Fruit fly (Drosophila melanogaster) whole organism, wandering third instar larva: ENCODE measurements around the gene CG31287.

Source experiments
- CG32264 ChIP-seq: fragments of 200-800 bp; sonication (Bioruptor generic); optimal IDR thresholded peaks from 2 replicates; lab custom pipeline; 2016; ENCODE audit warnings: missing biosample characterization, missing genetic modification characterization
- CG9705 ChIP-seq: fragments of 200-800 bp; sonication (Bioruptor generic); optimal IDR thresholded peaks from 2 replicates; lab custom pipeline; 2018; ENCODE audit warnings: missing biosample characterization, mild to moderate bottlenecking, missing genetic modification characterization
- CrebA ChIP-seq: fragments of 200-800 bp; sonication (Bioruptor generic); optimal IDR thresholded peaks from 2 replicates; lab custom pipeline; 2016; ENCODE audit warnings: missing biosample characterization, mild to moderate bottlenecking, missing genetic modification characterization, borderline replicate concordance
- Dif ChIP-seq: fragments of 200-275, 200-300 bp; sonication (Bioruptor generic); optimal IDR thresholded peaks from 2 replicates; lab custom pipeline; 2018; ENCODE audit warnings: missing biosample characterization, missing genetic modification characterization; ENCODE audit not compliant: partially characterized antibody
- GATAd ChIP-seq: sonication (Bioruptor generic); optimal IDR thresholded peaks from 2 replicates; lab custom pipeline; 2016; ENCODE audit warnings: missing biosample characterization, missing genetic modification characterization
- HLH106 ChIP-seq: fragments of 200-800 bp; optimal IDR thresholded peaks from 3 replicates; lab custom pipeline; 2019; ENCODE audit warnings: missing biosample characterization, mild to moderate bottlenecking, missing genetic modification characterization, moderate library complexity
- Hnf4 ChIP-seq: fragments of 200-800 bp; sonication (Bioruptor generic); optimal IDR thresholded peaks from 2 replicates; lab custom pipeline; 2016; ENCODE audit warnings: missing biosample characterization, mild to moderate bottlenecking, missing genetic modification characterization
- Hr78 ChIP-seq: fragments of >200 bp; optimal IDR thresholded peaks from 2 replicates; lab custom pipeline; 2017; ENCODE audit warnings: missing biosample characterization, missing genetic modification characterization
- Hr83 ChIP-seq: fragments of 200-300 bp; sonication (Bioruptor generic); optimal IDR thresholded peaks from 2 replicates; lab custom pipeline; 2016; ENCODE audit warnings: missing biosample characterization, mild to moderate bottlenecking, missing genetic modification characterization, moderate library complexity; ENCODE audit not compliant: poor library complexity, severe bottlenecking
- Jra ChIP-seq: sonication (Bioruptor generic); optimal IDR thresholded peaks from 2 replicates; lab custom pipeline; 2016; ENCODE audit warnings: missing biosample characterization, missing genetic modification characterization
- Mio ChIP-seq: sonication (Bioruptor generic); optimal IDR thresholded peaks from 2 replicates; lab custom pipeline; 2016; ENCODE audit warnings: missing biosample characterization, missing genetic modification characterization
- N ChIP-seq: fragments of >200 bp; optimal IDR thresholded peaks from 2 replicates; lab custom pipeline; 2018; ENCODE audit warnings: missing biosample characterization, missing external identifiers, missing genetic modification characterization
- OdsH ChIP-seq: fragments of 200-800 bp; sonication (Bioruptor generic); optimal IDR thresholded peaks from 2 replicates; lab custom pipeline; 2016; ENCODE audit warnings: missing biosample characterization, mild to moderate bottlenecking, missing genetic modification characterization
- Rel ChIP-seq, 2 experiments: fragments of 200-800 bp; sonication (Bioruptor generic) in 1 of 2; optimal IDR thresholded peaks; 2 replicates in 1 of 2; 3 replicates in 1 of 2; lab custom pipeline; 2016 to 2019; ENCODE audit warnings: mild to moderate bottlenecking in 2 of 2, missing biosample characterization in 2 of 2, missing genetic modification characterization in 2 of 2, moderate library complexity in 1 of 2
- Sp1 ChIP-seq: fragments of 200-800 bp; sonication (Bioruptor generic); optimal IDR thresholded peaks from 3 replicates; lab custom pipeline; 2019; ENCODE audit warnings: missing biosample characterization, mild to moderate bottlenecking, missing genetic modification characterization, moderate library complexity
- br ChIP-seq: fragments of 200-800 bp; sonication (Bioruptor generic); optimal IDR thresholded peaks from 2 replicates; lab custom pipeline; 2016; ENCODE audit warnings: missing biosample characterization, missing genetic modification characterization
- brk ChIP-seq: fragments of 200-800 bp; sonication (Bioruptor generic); optimal IDR thresholded peaks from 2 replicates; lab custom pipeline; 2016; ENCODE audit warnings: missing biosample characterization, mild to moderate bottlenecking, missing genetic modification characterization
- dl ChIP-seq, 2 experiments: fragments of 175-275, 200-275 bp in 1 of 2; fragments of 200-275 bp in 1 of 2; sonication (Bioruptor generic); optimal IDR thresholded peaks; lab custom pipeline; 2018; ENCODE audit warnings: mild to moderate bottlenecking in 2 of 2, missing biosample characterization in 2 of 2, missing genetic modification characterization in 2 of 2, moderate library complexity in 2 of 2; ENCODE audit not compliant: partially characterized antibody in 2 of 2, insufficient read depth in 1 of 2
- dmrt93B ChIP-seq: fragments of 200-800 bp; sonication (Bioruptor generic); optimal IDR thresholded peaks from 2 replicates; lab custom pipeline; 2018; ENCODE audit warnings: missing biosample characterization, mild to moderate bottlenecking, missing genetic modification characterization
- dsf ChIP-seq: sonication (Bioruptor generic); optimal IDR thresholded peaks from 2 replicates; lab custom pipeline; 2016; ENCODE audit warnings: missing biosample characterization, missing genetic modification characterization, borderline replicate concordance
- ey ChIP-seq: fragments of 200-800 bp; sonication (Bioruptor generic); optimal IDR thresholded peaks from 2 replicates; lab custom pipeline; 2016; ENCODE audit warnings: missing biosample characterization, missing genetic modification characterization
- foxo ChIP-seq, 2 experiments: fragments of 200-800 bp; sonication (Bioruptor generic); optimal IDR thresholded peaks; 2 replicates in 1 of 2; 3 replicates in 1 of 2; lab custom pipeline; 2016 to 2017; ENCODE audit warnings: missing biosample characterization in 2 of 2, missing genetic modification characterization in 2 of 2
- fru ChIP-seq: fragments of 200-800 bp; sonication (Bioruptor generic); optimal IDR thresholded peaks from 3 replicates; lab custom pipeline; 2016; ENCODE audit warnings: missing biosample characterization, mild to moderate bottlenecking, missing genetic modification characterization
- h ChIP-seq: fragments of 200-800 bp; sonication (Bioruptor generic); optimal IDR thresholded peaks from 3 replicates; lab custom pipeline; 2016; ENCODE audit warnings: missing biosample characterization, mild to moderate bottlenecking, missing genetic modification characterization
- jim ChIP-seq: fragments of 175-275, 200-325 bp; sonication (Bioruptor generic); optimal IDR thresholded peaks from 2 replicates; lab custom pipeline; 2016; ENCODE audit warnings: missing biosample characterization, mild to moderate bottlenecking, missing genetic modification characterization
- lola ChIP-seq: fragments of >200 bp; optimal IDR thresholded peaks from 2 replicates; lab custom pipeline; 2017; ENCODE audit warnings: missing biosample characterization, missing genetic modification characterization
- pan ChIP-seq: fragments of >200 bp; optimal IDR thresholded peaks from 2 replicates; lab custom pipeline; 2017
- psq ChIP-seq: fragments of 200-800 bp; sonication (Bioruptor generic); optimal IDR thresholded peaks from 3 replicates; lab custom pipeline; 2017; ENCODE audit warnings: missing biosample characterization, mild to moderate bottlenecking, missing genetic modification characterization, moderate library complexity
- rgr ChIP-seq: fragments of 200-800 bp; sonication (Bioruptor generic); optimal IDR thresholded peaks from 3 replicates; lab custom pipeline; 2016; ENCODE audit warnings: missing biosample characterization, mild to moderate bottlenecking, missing genetic modification characterization
- sage ChIP-seq: fragments of 200-800 bp; sonication (Bioruptor generic); optimal IDR thresholded peaks from 2 replicates; lab custom pipeline; 2016; ENCODE audit warnings: missing biosample characterization, mild to moderate bottlenecking, missing genetic modification characterization
- sv ChIP-seq: fragments of 200-800 bp; sonication (Bioruptor generic); optimal IDR thresholded peaks from 3 replicates; lab custom pipeline; 2016; ENCODE audit warnings: missing biosample characterization, missing genetic modification characterization
- tai ChIP-seq: sonication (Bioruptor generic); optimal IDR thresholded peaks from 2 replicates; lab custom pipeline; 2016; ENCODE audit warnings: missing biosample characterization, missing genetic modification characterization
- usp ChIP-seq: fragments of >200 bp; optimal IDR thresholded peaks from 2 replicates; lab custom pipeline; 2017; ENCODE audit warnings: missing biosample characterization, missing genetic modification characterization
- woc ChIP-seq: sonication (Bioruptor generic); optimal IDR thresholded peaks from 2 replicates; lab custom pipeline; 2016; ENCODE audit warnings: missing biosample characterization, mild to moderate bottlenecking, missing genetic modification characterization

The CG31287 gene

DNA sequence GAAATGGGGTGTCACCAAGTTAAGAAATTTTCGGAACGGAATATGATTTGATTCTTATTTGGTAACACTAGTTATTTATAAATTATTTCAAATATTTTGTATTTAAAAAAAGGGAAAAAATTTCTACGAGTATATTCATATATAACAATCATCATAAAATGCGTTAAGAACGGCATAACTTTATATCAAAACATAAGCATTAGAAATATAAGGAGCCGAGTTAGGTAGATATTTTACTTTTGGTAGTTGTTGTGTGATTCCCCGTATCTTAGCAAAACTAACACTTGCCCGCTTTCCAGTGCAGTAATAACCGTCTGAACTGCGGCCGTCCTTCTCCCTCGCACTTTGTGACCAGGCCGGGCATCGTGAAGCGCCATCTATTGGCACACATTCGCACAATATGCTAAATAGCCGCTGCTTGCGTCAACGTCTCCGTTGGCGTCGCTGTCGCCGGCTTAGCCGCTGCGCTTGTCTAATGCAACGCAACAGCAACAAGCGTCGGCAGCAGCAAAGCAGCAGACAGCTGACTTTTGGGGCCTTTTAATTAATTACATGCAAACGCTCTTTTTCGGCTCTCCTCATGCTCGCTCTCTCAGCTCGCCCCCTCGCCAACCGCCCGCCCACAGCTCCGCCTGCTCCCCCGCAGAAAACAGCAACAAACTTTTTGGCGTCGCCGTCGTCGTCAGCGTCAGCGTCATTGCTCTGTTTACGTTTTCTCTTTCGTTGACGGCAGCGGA, 41.2 kb downstream of the CG31287 start:
- TF ChIP-seq foxo (GFP tag; optimal IDR thresholded peaks at IDR 0.05; lab: Kevin White, UChicago) (peak in 1 of 2 experiments; percentile 28), Dif (GFP tag; lab: Kevin White, UChicago) (peak; percentile 33), lola (no peak), Rel (GFP tag; optimal IDR thresholded peaks at IDR 0.05; lab: Kevin White, UChicago) (no peak), Rel (tag; optimal IDR thresholded peaks at IDR 0.05; lab: Kevin White, UChicago) (peak; percentile 55), ey (GFP tag; lab: Kevin White, UChicago) (no peak), Sp1 (GFP tag; lab: Kevin White, UChicago) (peak; percentile 6)
- TF ChIP-seq, all 38 proteins: peak for 4

DNA sequence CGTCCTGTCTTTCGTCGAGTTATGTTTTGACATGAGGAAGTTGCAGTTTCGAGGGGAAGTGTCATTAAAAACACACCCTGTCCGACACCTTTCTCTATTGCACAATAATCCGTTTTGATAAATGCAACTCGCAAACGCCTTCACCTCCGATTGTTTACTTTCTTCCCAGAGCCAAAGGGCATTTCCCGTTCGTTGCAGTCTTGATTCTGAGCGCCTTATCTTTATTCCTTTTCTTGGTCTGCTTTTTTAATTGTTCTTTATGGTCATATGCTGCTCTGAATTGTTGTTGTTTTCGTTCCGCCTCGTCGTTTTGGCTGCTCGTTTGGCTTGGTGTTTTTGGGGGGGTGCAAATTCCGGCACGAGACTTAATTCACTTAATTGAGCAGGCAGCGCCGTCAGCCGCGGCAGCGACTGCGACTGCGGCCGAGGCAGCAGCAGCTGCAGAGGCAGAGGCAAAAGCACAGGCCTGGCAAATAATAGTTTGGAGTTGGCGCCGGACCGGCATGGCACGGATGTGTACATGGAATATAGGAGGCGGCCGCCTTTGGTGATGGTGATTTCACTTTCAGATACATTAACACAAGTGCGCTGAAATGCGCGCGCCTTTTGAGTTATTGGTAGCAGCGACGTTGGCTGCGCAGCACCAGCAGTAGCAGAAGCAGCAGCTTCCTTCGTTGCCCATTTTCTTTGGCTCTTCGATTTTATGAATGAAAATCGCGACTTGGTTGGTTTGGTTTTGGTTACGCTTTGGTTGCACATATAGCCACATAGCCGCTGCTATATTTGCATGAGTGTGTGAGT, 42.3 kb downstream of the CG31287 start:
- TF ChIP-seq dsf (GFP tag; lab: Kevin White, UChicago) (no peak), HLH106 (tag; lab: Kevin White, UChicago) (no peak), Sp1 (GFP tag; lab: Kevin White, UChicago) (no peak), dmrt93B (GFP tag; lab: Kevin White, UChicago) (no peak), CG9705 (GFP tag; lab: Kevin White, UChicago) (no peak), woc (GFP tag; lab: Kevin White, UChicago) (no peak), Jra (GFP tag; lab: Kevin White, UChicago) (no peak), fru (GFP tag; lab: Kevin White, UChicago) (peak; percentile 19), jim (no peak), OdsH (GFP tag; lab: Kevin White, UChicago) (no peak), tai (GFP tag; lab: Kevin White, UChicago) (no peak), CrebA (GFP tag; lab: Kevin White, UChicago) (no peak), h (GFP tag; lab: Kevin White, UChicago) (no peak), Hr83 (GFP tag; lab: Kevin White, UChicago) (no peak), Hr78 (GFP tag; lab: Kevin White, UChicago) (no peak), psq (GFP tag; lab: Kevin White, UChicago) (peak; percentile 34), Rel (GFP tag; optimal IDR thresholded peaks at IDR 0.05; lab: Kevin White, UChicago) (no peak), Rel (tag; optimal IDR thresholded peaks at IDR 0.05; lab: Kevin White, UChicago) (peak; percentile 50), sage (no peak), Dif (GFP tag; lab: Kevin White, UChicago) (no peak)

dm6 chr3R:16247027-16247426, 43.9 kb downstream of the CG31287 start:
- TF ChIP-seq Rel (GFP tag; optimal IDR thresholded peaks at IDR 0.05; lab: Kevin White, UChicago) (no peak), Rel (tag; optimal IDR thresholded peaks at IDR 0.05; lab: Kevin White, UChicago) (peak; percentile 90), sage (no peak)

- TF ChIP-seq Hr83 (GFP tag; lab: Kevin White, UChicago) (peak; percentile 51), fru (GFP tag; lab: Kevin White, UChicago) (peak; percentile 59), CG32264 (GFP tag; lab: Kevin White, UChicago) (peak; percentile 31), pan (lab: Kevin White, UChicago) (no peak), Sp1 (GFP tag; lab: Kevin White, UChicago) (peak; percentile 50), sv (peak; percentile 59), OdsH (GFP tag; lab: Kevin White, UChicago) (peak; percentile 30), N (GFP tag; lab: Kevin White, UChicago) (no peak), tai (GFP tag; lab: Kevin White, UChicago) (no peak), CrebA (GFP tag; lab: Kevin White, UChicago) (no peak), woc (GFP tag; lab: Kevin White, UChicago) (peak; percentile 26), GATAd (GFP tag; lab: Kevin White, UChicago) (no peak), dsf (GFP tag; lab: Kevin White, UChicago) (no peak), ey (GFP tag; lab: Kevin White, UChicago) (peak; percentile 56), CG9705 (GFP tag; lab: Kevin White, UChicago) (peak; percentile 50), psq (GFP tag; lab: Kevin White, UChicago) (peak; percentile 34), br (peak; percentile 41), jim (no peak), Mio (GFP tag; lab: Kevin White, UChicago) (no peak), dmrt93B (GFP tag; lab: Kevin White, UChicago) (peak; percentile 59), Hr78 (GFP tag; lab: Kevin White, UChicago) (no peak), dl (GFP tag; optimal IDR thresholded peaks at IDR 0.05; lab: Kevin White, UChicago; ENCODE audit: insufficient read depth in 1 of 2, partially characterized antibody in 2 of 2) (no peak), rgr (peak; percentile 40), lola (no peak), brk (GFP tag; lab: Kevin White, UChicago) (no peak), Hnf4 (no peak), foxo (GFP tag; optimal IDR thresholded peaks at IDR 0.05; lab: Kevin White, UChicago) (peak in 1 of 2 experiments; percentile 64), Jra (GFP tag; lab: Kevin White, UChicago) (no peak), usp (GFP tag; lab: Kevin White, UChicago) (no peak)
Measured at dm6 chr3R:16247609-16248499, 44.7 kb downstream of the CG31287 start.
